Fruit fly (Drosophila melanogaster) whole organism, embryonic: ENCODE data around the gene Vajk2.
A peak's percentile ranks its signal among the peaks of the same experiment; 100 is the strongest.

Experiments
- Abd-B ChIP-seq: fragments of 200-800 bp; sonication (Bioruptor generic); optimal IDR thresholded peaks from 2 replicates; lab custom pipeline; 2018; ENCODE audit warnings: missing biosample characterization, mild to moderate bottlenecking, missing genetic modification characterization, moderate library complexity
- Atf-2 ChIP-seq: fragments of 200-800 bp; sonication (Bioruptor generic); optimal IDR thresholded peaks from 2 replicates; lab custom pipeline; 2016; ENCODE audit warnings: missing biosample characterization, missing genetic modification characterization
- Awh ChIP-seq: fragments of 200-800 bp; sonication (Bioruptor generic); IDR thresholded peaks from 2 replicates; pipeline ENCODE4, ENCODE4 v1.3.6; 2022; ENCODE audit warnings: missing biosample characterization, missing genetic modification characterization
- Blimp-1 ChIP-seq: fragments of 200-800 bp; sonication (Bioruptor generic); optimal IDR thresholded peaks from 3 replicates; lab custom pipeline; 2018; ENCODE audit warnings: missing biosample characterization, missing genetic modification characterization, mild to moderate bottlenecking, moderate library complexity, missing genetic modification reagents
- CG10321 ChIP-seq: fragments of 200-800 bp; sonication (Bioruptor generic); IDR thresholded peaks from 2 replicates; pipeline ENCODE4 v1.3.6; 2022; ENCODE audit warnings: missing biosample characterization, missing genetic modification characterization
- CG11247 ChIP-seq: fragments of 200-800 bp; sonication (Bioruptor generic); IDR thresholded peaks from 2 replicates; pipeline ENCODE4 v1.3.6; 2022; ENCODE audit warnings: missing biosample characterization, missing genetic modification characterization
- CG11456 ChIP-seq: fragments of 200-800 bp; sonication (Bioruptor generic); IDR thresholded peaks from 3 replicates; pipeline ENCODE4 v1.3.6; 2022; ENCODE audit warnings: missing biosample characterization, missing genetic modification characterization
- CG12299 ChIP-seq: fragments of 200-800 bp; sonication (Bioruptor generic); optimal IDR thresholded peaks from 2 replicates; lab custom pipeline; 2018; ENCODE audit warnings: missing biosample characterization, mild to moderate bottlenecking, missing genetic modification characterization
- CG12391 ChIP-seq: fragments of 200-800 bp; sonication (Bioruptor generic); optimal IDR thresholded peaks from 3 replicates; lab custom pipeline; 2018; ENCODE audit warnings: missing biosample characterization, mild to moderate bottlenecking, missing genetic modification characterization, moderate library complexity
- CG14014 ChIP-seq: fragments of 200-800 bp; sonication (Bioruptor generic); IDR thresholded peaks from 2 replicates; pipeline ENCODE4 v1.3.6; 2022; ENCODE audit warnings: missing biosample characterization, missing genetic modification characterization
- CG18011 ChIP-seq: fragments of 200-800 bp; sonication (Bioruptor generic); optimal IDR thresholded peaks from 2 replicates; lab custom pipeline; 2017; ENCODE audit warnings: missing biosample characterization, missing genetic modification characterization, mild to moderate bottlenecking, moderate library complexity, missing genotype
- CG31388 ChIP-seq: fragments of 200-800 bp; sonication (Bioruptor generic); optimal IDR thresholded peaks from 2 replicates; lab custom pipeline; 2016; ENCODE audit warnings: missing biosample characterization, missing genetic modification characterization
- CG4617 ChIP-seq: fragments of 200-800 bp; sonication (Bioruptor generic); optimal IDR thresholded peaks from 3 replicates; lab custom pipeline; 2016; ENCODE audit warnings: missing biosample characterization, missing genetic modification characterization, borderline replicate concordance
- CG5245 ChIP-seq: fragments of 200-800 bp; sonication (Bioruptor generic); optimal IDR thresholded peaks from 3 replicates; lab custom pipeline; 2016; ENCODE audit warnings: missing biosample characterization, missing genetic modification characterization
- CG5953 ChIP-seq: fragments of 200-800 bp; sonication (Bioruptor generic); IDR thresholded peaks from 2 replicates; pipeline ENCODE4 v1.3.6; 2022; ENCODE audit warnings: missing biosample characterization, missing genetic modification characterization
- CG7839 ChIP-seq: fragments of 200-800 bp; sonication (Bioruptor generic); optimal IDR thresholded peaks from 3 replicates; lab custom pipeline; 2018; ENCODE audit warnings: missing biosample characterization, mild to moderate bottlenecking, missing genetic modification characterization, moderate library complexity
- CG8944 ChIP-seq: fragments of 200-800 bp; sonication (Bioruptor generic); optimal IDR thresholded peaks from 3 replicates; lab custom pipeline; 2016; ENCODE audit warnings: missing biosample characterization, missing genetic modification characterization
- CrebB ChIP-seq: fragments of 200-800 bp; sonication (Bioruptor generic); optimal IDR thresholded peaks from 3 replicates; lab custom pipeline; 2018; ENCODE audit warnings: missing biosample characterization, mild to moderate bottlenecking, missing genetic modification characterization
- Drgx ChIP-seq: fragments of 200-800 bp; sonication (Bioruptor generic); IDR thresholded peaks from 2 replicates; pipeline ENCODE4 v1.3.6; 2022; ENCODE audit warnings: missing biosample characterization, missing genetic modification characterization
- Elba2 ChIP-seq: fragments of 200-800 bp; sonication (Bioruptor generic); optimal IDR thresholded peaks from 3 replicates; lab custom pipeline; 2016; ENCODE audit warnings: missing biosample characterization, missing genetic modification characterization
- Gug ChIP-seq: fragments of 200-800 bp; sonication (Bioruptor generic); IDR thresholded peaks from 4 replicates; pipeline ENCODE4 v1.3.6; 2022; ENCODE audit warnings: missing biosample characterization, missing genetic modification characterization
- Hand ChIP-seq: fragments of 200-800 bp; sonication (Bioruptor generic); optimal IDR thresholded peaks from 2 replicates; lab custom pipeline; 2017; ENCODE audit warnings: mild to moderate bottlenecking, missing biosample characterization, missing genetic modification reagents, missing genetic modification characterization
- Meics ChIP-seq: fragments of 200-800 bp; sonication (Bioruptor generic); optimal IDR thresholded peaks from 2 replicates; lab custom pipeline; 2017; ENCODE audit warnings: missing biosample characterization, mild to moderate bottlenecking, missing genetic modification characterization
- Myb ChIP-seq: fragments of 200-800 bp; sonication (Bioruptor generic); optimal IDR thresholded peaks from 2 replicates; lab custom pipeline; 2016; ENCODE audit warnings: missing biosample characterization, missing genetic modification characterization
- Nf-YC ChIP-seq: fragments of 200-800 bp; optimal IDR thresholded peaks from 3 replicates; lab custom pipeline; 2019; ENCODE audit warnings: missing biosample characterization, mild to moderate bottlenecking, missing genetic modification characterization, moderate library complexity
- Optix ChIP-seq: fragments of 200-800 bp; sonication (Bioruptor generic); IDR thresholded peaks from 3 replicates; pipeline ENCODE4 v1.3.6; 2022; ENCODE audit warnings: missing biosample characterization, missing genetic modification characterization
- ap ChIP-seq: fragments of 200-800 bp; sonication (Bioruptor generic); IDR thresholded peaks from 2 replicates; pipeline ENCODE4 v1.3.6; 2022; ENCODE audit warnings: missing biosample characterization, missing genetic modification characterization
- corto ChIP-seq: fragments of 200-800 bp; sonication (Bioruptor generic); optimal IDR thresholded peaks from 2 replicates; lab custom pipeline; 2016; ENCODE audit warnings: missing biosample characterization, mild to moderate bottlenecking, missing genetic modification characterization, moderate library complexity
- emc ChIP-seq: fragments of 200-800 bp; sonication (Bioruptor generic); optimal IDR thresholded peaks from 2 replicates; lab custom pipeline; 2016; ENCODE audit warnings: missing biosample characterization, missing genetic modification characterization
- en ChIP-seq: fragments of 200-800 bp; sonication (Bioruptor generic); optimal IDR thresholded peaks from 2 replicates; lab custom pipeline; 2016; ENCODE audit warnings: missing biosample characterization, missing genetic modification characterization
- ftz-f1 ChIP-seq: fragments of 200-800 bp; sonication (Bioruptor generic); optimal IDR thresholded peaks from 2 replicates; lab custom pipeline; 2016; ENCODE audit warnings: missing biosample characterization, missing genetic modification characterization
- hbn ChIP-seq: fragments of 200-800 bp; sonication (Bioruptor generic); IDR thresholded peaks from 2 replicates; pipeline ENCODE4 v1.3.6; 2022; ENCODE audit warnings: missing biosample characterization, missing genetic modification characterization; ENCODE audit not compliant: partially characterized antibody
- her ChIP-seq: fragments of 200-800 bp; sonication (Bioruptor generic); optimal IDR thresholded peaks from 2 replicates; lab custom pipeline; 2016; ENCODE audit warnings: missing biosample characterization, missing genetic modification characterization
- ind ChIP-seq: fragments of 200-800 bp; sonication (Bioruptor generic); optimal IDR thresholded peaks from 3 replicates; lab custom pipeline; 2016; ENCODE audit warnings: missing biosample characterization, missing genetic modification characterization
- kni ChIP-seq: fragments of 200-800 bp; sonication (Bioruptor generic); optimal IDR thresholded peaks from 3 replicates; lab custom pipeline; 2017; ENCODE audit warnings: mild to moderate bottlenecking, missing biosample characterization, missing genetic modification reagents, missing genetic modification characterization
- knrl ChIP-seq: fragments of 200-800 bp; sonication (Bioruptor generic); IDR thresholded peaks from 3 replicates; pipeline ENCODE4 v1.3.6; 2022; ENCODE audit warnings: missing biosample characterization, missing genetic modification characterization; ENCODE audit not compliant: partially characterized antibody
- luna ChIP-seq: fragments of 200-800 bp; sonication (Bioruptor generic); optimal IDR thresholded peaks from 2 replicates; lab custom pipeline; 2016; ENCODE audit warnings: missing biosample characterization, missing genetic modification characterization
- mam ChIP-seq: fragments of 200-800 bp; sonication (Bioruptor generic); optimal IDR thresholded peaks from 3 replicates; lab custom pipeline; 2016; ENCODE audit warnings: missing biosample characterization, missing genetic modification characterization
- otp ChIP-seq: fragments of 200-800 bp; sonication (Bioruptor generic); IDR thresholded peaks from 3 replicates; pipeline ENCODE4, ENCODE4 v1.3.6; 2022; ENCODE audit warnings: missing biosample characterization, missing genetic modification characterization
- psq ChIP-seq: fragments of 200-800 bp; sonication (Bioruptor generic); optimal IDR thresholded peaks from 2 replicates; lab custom pipeline; 2017; ENCODE audit warnings: missing biosample characterization, missing genetic modification characterization
- ssp ChIP-seq: fragments of 200-800 bp; sonication (Bioruptor generic); IDR thresholded peaks from 2 replicates; pipeline ENCODE4 v1.3.6; 2022; ENCODE audit warnings: missing biosample characterization, missing genetic modification characterization
- stwl ChIP-seq: fragments of 200-800 bp; sonication (Bioruptor generic); optimal IDR thresholded peaks from 3 replicates; lab custom pipeline; 2018; ENCODE audit warnings: missing biosample characterization, mild to moderate bottlenecking, missing genetic modification characterization, moderate library complexity
- ttk ChIP-seq: fragments of 200-800 bp; sonication (Bioruptor generic); IDR thresholded peaks from 2 replicates; pipeline ENCODE4 v2.1.2; 2022; ENCODE audit warnings: missing biosample characterization, missing genetic modification characterization
- yki ChIP-seq: fragments of >200 bp; optimal IDR thresholded peaks from 3 replicates; lab custom pipeline; 2018
- zf30C ChIP-seq: fragments of 200-800 bp; sonication (Bioruptor generic); optimal IDR thresholded peaks from 3 replicates; lab custom pipeline; 2018; ENCODE audit warnings: missing biosample characterization, mild to moderate bottlenecking, missing genetic modification characterization

Vajk2 gene

dm6 chr2L:13960399-13960798 is 25.9 kb upstream of the Vajk2 start:
- TF ChIP-seq Abd-B (GFP tag; lab: Kevin White, UChicago), result peak; percentile 27
- no peak for TF ChIP-seq corto (GFP tag; lab: Kevin White, UChicago)
- TF ChIP-seq ap (GFP tag; lab: Robert Waterston, UW), result no peak
- no peak for TF ChIP-seq Hand (GFP tag; lab: Kevin White, UChicago)
- no peak for TF ChIP-seq kni (GFP tag; lab: Kevin White, UChicago)
- TF ChIP-seq Myb (GFP tag; lab: Kevin White, UChicago), result no peak
- TF ChIP-seq zf30C (GFP tag; lab: Kevin White, UChicago), result no peak
- no peak for TF ChIP-seq Atf-2
- no peak for TF ChIP-seq CG4617 (GFP tag; lab: Kevin White, UChicago)
- TF ChIP-seq stwl (tag; lab: Kevin White, UChicago), result peak; percentile 50
- TF ChIP-seq Optix (GFP tag; lab: Robert Waterston, UW), result 0 out of 3 replicates have a peak, but pooled peaks have one; percentile 10
- TF ChIP-seq Gug (GFP tag; lab: Robert Waterston, UW), result no peak
- no peak for TF ChIP-seq mam (GFP tag; lab: Kevin White, UChicago)
- no peak for TF ChIP-seq luna (GFP tag; lab: Kevin White, UChicago)
- no peak for TF ChIP-seq CG12299 (tag; lab: Kevin White, UChicago)
- no peak for TF ChIP-seq emc (GFP tag; lab: Kevin White, UChicago)
- no peak for TF ChIP-seq CG5245 (GFP tag; lab: Kevin White, UChicago)
- no peak for TF ChIP-seq CG14014
- no peak for TF ChIP-seq yki (lab: Kevin White, UChicago)
- TF ChIP-seq ssp (GFP tag; lab: Robert Waterston, UW), result no peak
- no peak for TF ChIP-seq knrl (GFP tag; lab: Robert Waterston, UW)
- no peak for TF ChIP-seq ftz-f1 (GFP tag; lab: Kevin White, UChicago)
- TF ChIP-seq psq (GFP tag; lab: Kevin White, UChicago), result no peak
- no peak for TF ChIP-seq CG10321 (GFP tag; lab: Robert Waterston, UW)
- TF ChIP-seq CrebB (tag; lab: Kevin White, UChicago), result no peak
- TF ChIP-seq CG7839 (tag; lab: Kevin White, UChicago), result no peak
- TF ChIP-seq en (GFP tag; lab: Kevin White, UChicago), result no peak
- TF ChIP-seq CG11456 (GFP tag; lab: Robert Waterston, UW), result 0 out of 3 replicates have a peak, but pooled peaks have one; percentile 4
- peak; percentile 95 for TF ChIP-seq CG18011 (GFP tag; lab: Kevin White, UChicago)

dm6 chr2L:13957239-13957638 is 22.7 kb upstream of the Vajk2 start, which contains the start of gene NimA:
Gene NimA, plus strand, starts transcription at chr2L:13957539.
- TF ChIP-seq ttk (no peak), ind (GFP tag; lab: Kevin White, UChicago) (no peak), CG31388 (no peak), Nf-YC (tag; lab: Kevin White, UChicago) (no peak), Meics (no peak), CG11247 (no peak), Drgx (GFP tag; lab: Robert Waterston, UW) (0 out of 2 replicates have a peak, but pooled peaks have one; percentile 21), her (no peak), Elba2 (GFP tag; lab: Kevin White, UChicago) (no peak), hbn (GFP tag; lab: Robert Waterston, UW) (no peak), CG8944 (no peak), CG12391 (tag; lab: Kevin White, UChicago) (no peak), Awh (GFP tag; lab: Robert Waterston, UW) (no peak), otp (GFP tag; lab: Robert Waterston, UW) (no peak), Blimp-1 (GFP tag; lab: Kevin White, UChicago) (peak; percentile 17), CG5953 (GFP tag; lab: Robert Waterston, UW) (no peak)
